Worm (Caenorhabditis elegans) whole organism, early embryonic: ENCODE measurements around the gene eng-1.

Experiments used
- B0310.2 ChIP-seq: sonication (generic microtip); optimal IDR thresholded peaks from 2 replicates; lab custom pipeline; 2016; ENCODE audit warnings: mild to moderate bottlenecking, missing genetic modification characterization, missing compliant biosample characterization
- F13C5.2 ChIP-seq: sonication (generic microtip); optimal IDR thresholded peaks from 2 replicates; lab custom pipeline; 2017; ENCODE audit warnings: mild to moderate bottlenecking, missing genetic modification characterization, inconsistent platforms, missing compliant biosample characterization
- aly-1 ChIP-seq: sonication (generic microtip); optimal IDR thresholded peaks from 2 replicates; lab custom pipeline; 2016; ENCODE audit warnings: missing genetic modification characterization, missing compliant biosample characterization
- ama-1 ChIP-seq: fragments of 150-350 bp; optimal IDR thresholded peaks from 2 replicates; lab custom pipeline; 2014
- ceh-13 ChIP-seq: fragments of 200-800 bp; sonication (Bioruptor generic); optimal IDR thresholded peaks from 2 replicates; lab custom pipeline; 2018; ENCODE audit warnings: mild to moderate bottlenecking, missing genetic modification characterization, missing compliant biosample characterization
- ceh-36 ChIP-seq: sonication (generic microtip); optimal IDR thresholded peaks from 2 replicates; lab custom pipeline; 2016; ENCODE audit warnings: missing genetic modification characterization, inconsistent platforms, missing compliant biosample characterization
- ets-7 ChIP-seq: sonication (generic microtip); optimal IDR thresholded peaks from 2 replicates; lab custom pipeline; 2016; ENCODE audit warnings: missing genotype, missing genetic modification characterization, missing compliant biosample characterization
- flt-1 ChIP-seq: fragments of 200-800 bp; sonication (Bioruptor generic); IDR thresholded peaks from 2 replicates; pipeline ENCODE4 v1.3.6; 2022; ENCODE audit warnings: missing genetic modification characterization, missing compliant biosample characterization
- hmbx-1 ChIP-seq: sonication (generic microtip); optimal IDR thresholded peaks from 2 replicates; lab custom pipeline; 2016; ENCODE audit warnings: mild to moderate bottlenecking, missing genetic modification characterization, missing compliant biosample characterization
- hmg-4 ChIP-seq: fragments of 200-800 bp; sonication (Bioruptor generic); optimal IDR thresholded peaks from 2 replicates; lab custom pipeline; 2018; ENCODE audit warnings: mild to moderate bottlenecking, missing genetic modification characterization, missing compliant biosample characterization
- hnd-1 ChIP-seq: sonication (generic microtip); optimal IDR thresholded peaks from 2 replicates; lab custom pipeline; 2016; ENCODE audit warnings: missing genetic modification characterization, missing compliant biosample characterization
- pes-1 ChIP-seq: fragments of 200-800 bp; sonication (Bioruptor generic); IDR thresholded peaks from 2 replicates; pipeline ENCODE4 v1.3.6; 2022; ENCODE audit warnings: missing genetic modification reagents, missing genetic modification characterization, missing compliant biosample characterization
- scrt-1 ChIP-seq: fragments of 200-800 bp; sonication (Bioruptor generic); IDR thresholded peaks from 2 replicates; pipeline ENCODE4 v1.3.6; 2022; ENCODE audit warnings: missing genetic modification characterization, missing compliant biosample characterization
- sea-1 ChIP-seq: fragments of 200-800 bp; sonication (Bioruptor generic); conservative IDR thresholded peaks from 2 replicates; pipeline ENCODE4 v1.3.6; 2022; ENCODE audit warnings: missing genetic modification characterization, missing compliant biosample characterization
- tbx-11 ChIP-seq: fragments of 200-800 bp; sonication (Bioruptor generic); IDR thresholded peaks from 2 replicates; pipeline ENCODE4 v1.3.6; 2022; ENCODE audit warnings: missing genetic modification characterization, missing compliant biosample characterization
- tbx-37 ChIP-seq: fragments of 200-800 bp; sonication (Bioruptor generic); conservative IDR thresholded peaks from 2 replicates; pipeline ENCODE4 v1.3.6; 2022; ENCODE audit warnings: missing genetic modification reagents, missing genetic modification characterization, missing compliant biosample characterization
- tra-4 ChIP-seq: sonication (generic microtip); optimal IDR thresholded peaks from 2 replicates; lab custom pipeline; 2017; ENCODE audit warnings: missing genetic modification characterization, missing compliant biosample characterization

eng-1 gene

DNA sequence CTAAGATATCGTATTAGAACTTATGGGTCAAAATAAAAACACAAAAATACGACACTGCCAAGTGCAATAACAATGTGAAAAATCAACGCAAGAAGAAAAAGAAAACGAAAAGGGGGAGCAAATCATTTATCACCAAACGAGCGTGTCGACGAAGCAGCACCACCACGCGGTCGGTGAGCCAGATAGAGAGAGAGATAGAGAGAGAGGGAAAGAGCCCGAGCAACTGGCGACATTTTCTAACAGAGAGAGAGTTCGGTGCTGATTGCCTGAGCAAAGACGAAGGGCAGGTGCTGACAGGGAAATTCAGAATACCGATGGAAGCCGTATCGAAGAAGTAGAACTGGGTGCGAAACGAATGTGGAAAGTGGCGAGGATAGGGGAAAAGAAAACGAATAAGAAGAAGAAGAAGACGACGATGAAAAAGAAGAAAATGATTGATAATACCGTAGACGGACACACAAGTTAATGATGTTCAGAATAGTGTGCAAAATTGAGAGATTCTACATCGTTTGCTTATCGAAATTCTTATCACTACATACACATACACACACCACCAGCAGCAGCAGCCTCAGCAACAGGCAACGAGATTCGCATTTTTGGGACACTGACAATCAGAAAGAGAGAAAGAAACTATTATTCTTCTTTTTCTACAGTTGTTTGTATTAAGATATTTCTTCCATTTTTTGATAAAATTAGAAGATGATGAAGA lies 33.0 kb downstream of the eng-1 start:
- TF ChIP-seq tbx-37 (GFP tag; lab: Robert Waterston, UW) (no peak), scrt-1 (GFP tag; lab: Robert Waterston, UW) (no peak), ceh-13 (GFP tag; lab: Kevin White, UChicago) (no peak), pes-1 (no peak), sea-1 (GFP tag; lab: Robert Waterston, UW) (no peak), F13C5.2 (tag; lab: Kevin White, UChicago) (no peak), aly-1 (tag; lab: Kevin White, UChicago) (no peak), tbx-11 (GFP tag; lab: Robert Waterston, UW) (no peak), hmbx-1 (tag; lab: Kevin White, UChicago) (no peak), flt-1 (no peak), hnd-1 (no peak), ets-7 (tag; lab: Kevin White, UChicago) (no peak), B0310.2 (tag; lab: Kevin White, UChicago) (no peak), hmg-4 (GFP tag; lab: Kevin White, UChicago) (no peak), tra-4 (tag; lab: Kevin White, UChicago) (no peak), ama-1 (lab: Kevin White, UChicago) (no peak), ceh-36 (no peak)

DNA sequence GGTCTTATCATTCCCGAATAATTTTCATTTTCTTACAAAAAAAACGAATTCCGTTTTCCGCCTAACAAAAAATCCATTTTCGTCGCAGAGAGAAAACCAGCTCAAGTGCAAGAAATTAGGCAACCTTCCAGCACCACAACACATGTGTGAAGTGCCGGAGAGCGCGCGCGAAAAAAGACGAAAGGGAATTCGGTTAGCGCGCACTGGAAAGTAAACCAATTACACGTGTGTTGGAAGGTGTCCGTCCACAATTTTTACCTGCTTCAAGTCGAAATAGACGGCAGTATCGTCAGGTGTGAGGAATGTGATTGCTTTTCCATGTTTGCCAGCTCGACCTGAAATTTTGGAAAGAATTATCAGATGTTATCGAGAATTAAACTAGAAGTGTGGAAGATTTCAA lies 33.6 kb downstream of the eng-1 start:
- TF ChIP-seq F13C5.2 (tag; lab: Kevin White, UChicago), result no peak
- no peak for TF ChIP-seq B0310.2 (tag; lab: Kevin White, UChicago)
- no peak for TF ChIP-seq ceh-13 (GFP tag; lab: Kevin White, UChicago)
- no peak for TF ChIP-seq scrt-1 (GFP tag; lab: Robert Waterston, UW)
- TF ChIP-seq flt-1, result no peak
- TF ChIP-seq pes-1, result no peak
- no peak for TF ChIP-seq aly-1 (tag; lab: Kevin White, UChicago)
- no peak for TF ChIP-seq tra-4 (tag; lab: Kevin White, UChicago)
- TF ChIP-seq tbx-37 (GFP tag; lab: Robert Waterston, UW), result no peak
- no peak for TF ChIP-seq sea-1 (GFP tag; lab: Robert Waterston, UW)
- no peak for TF ChIP-seq hmg-4 (GFP tag; lab: Kevin White, UChicago)
- TF ChIP-seq hnd-1, result no peak
- TF ChIP-seq ceh-36, result no peak
- TF ChIP-seq tbx-11 (GFP tag; lab: Robert Waterston, UW), result no peak
- TF ChIP-seq ama-1 (lab: Kevin White, UChicago), result no peak

DNA sequence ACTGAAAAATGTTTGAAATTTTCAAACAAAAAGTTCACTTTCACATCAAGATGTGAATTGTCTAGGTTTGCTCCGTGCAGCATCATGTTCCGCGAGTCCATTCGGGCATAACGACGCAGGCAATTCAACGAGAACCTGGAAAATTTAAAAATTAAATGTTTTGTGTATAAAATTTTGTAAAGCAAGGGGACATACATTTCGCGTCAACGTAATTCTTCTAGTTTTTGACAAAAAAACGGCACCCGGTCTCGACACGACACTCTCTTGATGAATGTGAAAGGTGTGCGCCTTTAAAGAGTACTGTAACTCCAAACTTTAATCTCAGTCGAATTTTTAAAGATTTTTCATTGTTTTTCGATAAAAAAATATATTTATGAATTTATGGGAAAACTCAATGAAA lies 34.2 kb downstream of the eng-1 start, which contains the start of gene R12B2.6:
TSS of gene R12B2.6 (minus strand) at position 101 of the 400 bp plus-strand sequence.
- TF ChIP-seq tbx-11 (GFP tag; lab: Robert Waterston, UW) (no peak), ets-7 (tag; lab: Kevin White, UChicago) (no peak)

ce11 chrIII:5833376-5833775 lies 34.9 kb downstream of the eng-1 start, which contains the start of the genes R12B2.13 and mdt-15:
R12B2.13 (minus strand) TSS chrIII:5833476.
mdt-15 (minus strand) TSS chrIII:5833751.
- TF ChIP-seq ets-7 (tag; lab: Kevin White, UChicago), result no peak
- no peak for TF ChIP-seq tbx-11 (GFP tag; lab: Robert Waterston, UW)

DNA sequence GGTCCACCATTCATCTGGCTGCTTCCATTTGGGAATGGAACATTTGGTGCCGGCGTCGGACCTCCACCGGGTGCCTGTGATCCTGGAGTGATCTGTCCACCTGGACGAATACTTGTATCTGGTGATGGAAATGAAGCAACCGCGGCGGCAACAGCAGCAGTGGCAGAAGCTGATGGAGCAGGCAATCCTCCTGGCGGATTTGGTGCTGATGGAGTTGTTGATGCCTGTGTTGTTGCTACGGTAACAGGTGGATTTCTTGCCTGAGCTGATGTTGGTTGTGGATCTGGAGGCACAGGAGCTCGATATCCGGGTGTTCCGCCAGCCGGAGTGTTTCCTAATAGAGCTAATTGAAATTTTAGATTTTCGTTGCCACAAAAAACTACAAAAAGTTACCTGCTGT lies 35.9 kb downstream of the eng-1 start:
- no peak for TF ChIP-seq sea-1 (GFP tag; lab: Robert Waterston, UW)
- TF ChIP-seq hmbx-1 (tag; lab: Kevin White, UChicago), result no peak
- no peak for TF ChIP-seq F13C5.2 (tag; lab: Kevin White, UChicago)
- no peak for TF ChIP-seq aly-1 (tag; lab: Kevin White, UChicago)
- TF ChIP-seq flt-1, result no peak
- TF ChIP-seq pes-1, result no peak
- no peak for TF ChIP-seq tbx-37 (GFP tag; lab: Robert Waterston, UW)
- no peak for TF ChIP-seq scrt-1 (GFP tag; lab: Robert Waterston, UW)
- no peak for TF ChIP-seq tbx-11 (GFP tag; lab: Robert Waterston, UW)
- no peak for TF ChIP-seq tra-4 (tag; lab: Kevin White, UChicago)
- no peak for TF ChIP-seq hmg-4 (GFP tag; lab: Kevin White, UChicago)

DNA sequence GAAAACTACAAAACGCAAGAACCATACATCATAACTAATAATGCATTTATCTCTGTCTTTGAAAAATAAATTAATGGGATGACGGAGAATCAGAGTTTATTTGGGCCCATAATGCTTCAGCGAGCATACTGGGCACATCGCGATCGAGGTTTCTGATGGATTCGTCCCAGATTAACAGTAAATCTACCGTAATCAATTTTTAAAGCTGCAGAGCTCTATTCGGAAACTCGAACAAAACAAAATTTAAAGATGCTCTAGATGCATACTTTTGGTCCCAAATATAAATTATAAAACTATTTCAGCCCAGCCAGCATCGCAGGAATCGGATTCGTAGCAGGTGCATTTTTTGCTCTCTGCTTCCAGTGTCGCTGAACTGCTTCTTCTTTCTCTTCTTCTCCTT lies 40.2 kb downstream of the eng-1 start:
- TF ChIP-seq ets-7 (tag; lab: Kevin White, UChicago) (no peak), ceh-36 (no peak), B0310.2 (tag; lab: Kevin White, UChicago) (no peak), tbx-37 (GFP tag; lab: Robert Waterston, UW) (no peak), flt-1 (no peak), pes-1 (no peak), hmbx-1 (tag; lab: Kevin White, UChicago) (no peak), tra-4 (tag; lab: Kevin White, UChicago) (no peak), hnd-1 (no peak), tbx-11 (GFP tag; lab: Robert Waterston, UW) (no peak), hmg-4 (GFP tag; lab: Kevin White, UChicago) (no peak), scrt-1 (GFP tag; lab: Robert Waterston, UW) (no peak), aly-1 (tag; lab: Kevin White, UChicago) (no peak), ama-1 (lab: Kevin White, UChicago) (no peak), ceh-13 (GFP tag; lab: Kevin White, UChicago) (no peak)

DNA sequence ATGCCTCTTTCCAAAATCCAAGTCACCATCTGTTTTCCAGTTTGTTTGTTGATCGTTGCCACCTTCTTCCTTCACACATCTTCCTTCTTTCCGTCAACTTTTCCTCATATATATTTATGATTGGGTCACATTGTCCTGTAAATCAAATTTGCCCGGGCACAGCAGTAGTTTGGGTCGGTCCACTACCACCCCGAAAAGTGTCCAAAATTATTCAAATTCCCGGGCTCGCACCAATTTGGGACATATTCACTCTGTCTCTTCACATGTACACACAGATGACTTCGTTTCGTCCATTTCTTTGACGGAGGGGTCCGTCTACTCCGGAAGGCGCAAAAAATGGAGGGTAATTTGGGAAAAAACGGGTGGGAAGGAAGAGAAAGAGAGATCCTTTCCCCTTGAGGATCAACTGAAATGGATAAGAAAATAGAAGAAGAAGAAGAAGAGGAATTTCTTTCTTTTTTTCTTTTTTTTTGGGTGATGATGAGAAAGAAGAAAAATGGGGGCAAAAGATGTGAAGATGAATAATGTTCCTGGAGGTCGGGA lies 41.3 kb downstream of the eng-1 start:
- TF ChIP-seq tbx-37 (GFP tag; lab: Robert Waterston, UW) (no peak), tra-4 (tag; lab: Kevin White, UChicago) (no peak), hmbx-1 (tag; lab: Kevin White, UChicago) (no peak), ets-7 (tag; lab: Kevin White, UChicago) (no peak), ceh-13 (GFP tag; lab: Kevin White, UChicago) (no peak), scrt-1 (GFP tag; lab: Robert Waterston, UW) (no peak), F13C5.2 (tag; lab: Kevin White, UChicago) (no peak), pes-1 (no peak), aly-1 (tag; lab: Kevin White, UChicago) (no peak), hnd-1 (no peak), sea-1 (GFP tag; lab: Robert Waterston, UW) (no peak), flt-1 (no peak), tbx-11 (GFP tag; lab: Robert Waterston, UW) (no peak), hmg-4 (GFP tag; lab: Kevin White, UChicago) (no peak), B0310.2 (tag; lab: Kevin White, UChicago) (no peak), ama-1 (lab: Kevin White, UChicago) (no peak), ceh-36 (no peak)
